Worm (Caenorhabditis elegans) whole organism, dauer: ENCODE measurements around the gene Y38F1A.2.

Experiments used
- unc-62 ChIP-seq: sonication (generic microtip); optimal IDR thresholded peaks from 2 replicates; lab custom pipeline; 2017; ENCODE audit warnings: missing biosample characterization, missing genetic modification reagents, missing genetic modification characterization

The Y38F1A.2 gene

DNA sequence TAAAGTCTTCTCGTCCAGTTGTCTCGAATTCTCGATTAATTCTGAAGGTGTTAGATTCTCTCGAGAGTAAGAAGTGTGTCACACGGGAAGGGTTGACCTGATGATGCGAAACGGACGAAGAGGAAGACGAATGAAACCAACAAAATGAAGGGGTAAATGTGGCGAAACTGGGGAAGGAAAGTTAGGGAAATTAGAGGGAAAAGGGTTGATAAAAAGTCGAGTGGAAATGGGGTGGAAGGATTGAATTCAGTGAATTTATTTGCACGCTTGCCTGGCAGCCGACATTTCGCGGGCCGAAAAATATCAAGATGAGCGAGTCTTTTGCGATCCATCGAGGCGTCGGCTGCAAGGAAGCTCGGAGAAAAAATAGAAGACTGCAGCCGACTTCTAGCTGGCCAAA lies 6.6 kb upstream of the Y38F1A.2 start, which contains the start of gene F58G1.7:
TSS of gene F58G1.7 (minus strand) at position 101 of the 400 bp plus-strand sequence.
- TF ChIP-seq unc-62 (GFP tag; lab: Kevin White, UChicago) = no peak

- no peak for TF ChIP-seq unc-62 (GFP tag; lab: Kevin White, UChicago)
Observed at ce11 chrII:12953297-12953696, 1.5 kb upstream of the Y38F1A.2 start.

DNA sequence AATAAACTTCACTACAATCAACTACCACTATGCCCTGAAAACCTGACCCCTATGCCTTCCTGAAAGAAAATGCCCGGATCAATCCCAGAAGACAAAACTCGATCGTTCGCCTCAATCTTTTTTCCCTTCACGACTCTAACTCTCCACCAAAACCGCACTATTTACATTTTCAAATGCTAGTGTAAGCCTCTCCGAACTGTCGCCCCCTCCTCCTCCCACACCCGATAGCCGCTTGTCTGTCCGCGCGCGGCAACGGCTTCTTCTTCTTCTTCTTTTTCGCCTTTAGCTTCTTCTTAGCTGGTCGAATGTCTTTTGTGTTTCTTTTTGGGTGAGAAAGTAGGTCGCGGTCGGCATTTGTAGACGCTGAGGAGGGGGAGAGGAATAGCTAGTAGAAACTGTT lies 5.4 kb downstream of the Y38F1A.2 start:
- no peak for TF ChIP-seq unc-62 (GFP tag; lab: Kevin White, UChicago)

ce11 chrII:12961293-12961692 lies 6.5 kb downstream of the Y38F1A.2 start:
- no peak for TF ChIP-seq unc-62 (GFP tag; lab: Kevin White, UChicago)

DNA sequence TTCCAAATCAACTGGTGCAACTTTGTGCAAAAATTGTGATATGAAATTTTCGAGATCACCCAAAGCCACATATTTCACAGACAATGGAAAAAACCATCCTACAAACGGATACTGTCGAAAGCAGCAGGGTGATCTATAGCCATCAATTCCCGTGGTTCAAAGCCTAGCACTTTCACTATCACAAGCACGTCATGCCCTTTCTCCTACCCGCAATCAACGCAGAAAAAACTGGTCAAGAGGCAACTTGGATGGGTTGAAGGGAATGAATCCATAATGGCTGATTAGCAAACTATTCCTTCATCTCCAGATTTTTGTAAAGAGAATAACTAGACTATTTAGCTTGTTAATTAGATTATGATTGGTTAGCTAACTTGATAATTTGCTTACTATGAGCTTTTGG lies 7.0 kb downstream of the Y38F1A.2 start:
- TF ChIP-seq unc-62 (GFP tag; lab: Kevin White, UChicago) = no peak

ce11 chrII:12965138-12965537 lies 10.4 kb downstream of the Y38F1A.2 start:
- no peak for TF ChIP-seq unc-62 (GFP tag; lab: Kevin White, UChicago)

DNA sequence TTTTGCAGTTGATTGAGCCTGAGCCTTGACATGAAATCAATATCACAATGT lies 10.6 kb downstream of the Y38F1A.2 start, which contains the start of gene ptr-18:
TSS of gene ptr-18 (plus strand) at position 9 of the 51 bp plus-strand sequence.
- no peak for TF ChIP-seq unc-62 (GFP tag; lab: Kevin White, UChicago)

DNA sequence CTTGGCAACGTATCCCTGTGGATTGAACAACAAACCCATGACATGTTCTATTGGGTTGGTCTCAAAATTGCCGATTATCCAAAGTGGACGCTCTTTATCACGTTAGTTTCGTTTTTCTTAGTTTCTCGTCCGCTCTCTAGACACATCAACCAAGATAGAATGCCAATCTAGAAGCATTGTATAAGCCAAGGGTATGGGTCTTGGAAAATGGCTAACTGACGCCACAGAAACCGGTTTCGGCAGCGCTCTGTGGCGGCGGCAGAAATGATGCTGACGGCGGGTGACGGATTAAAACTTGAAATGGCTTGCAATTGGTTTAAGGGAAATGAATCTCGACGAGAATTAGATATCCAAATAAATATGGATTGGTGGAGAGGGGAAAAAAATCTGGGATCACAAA lies 10.8 kb downstream of the Y38F1A.2 start:
- no peak for TF ChIP-seq unc-62 (GFP tag; lab: Kevin White, UChicago)

- TF ChIP-seq unc-62 (GFP tag; lab: Kevin White, UChicago) = no peak
Observed at ce11 chrII:12966274-12966673, 11.5 kb downstream of the Y38F1A.2 start.

ce11 chrII:12968448-12968969 lies 13.8 kb downstream of the Y38F1A.2 start:
- no peak for TF ChIP-seq unc-62 (GFP tag; lab: Kevin White, UChicago)

ce11 chrII:12969622-12970021 lies 14.9 kb downstream of the Y38F1A.2 start, which contains the start of gene Y38F1A.4:
Gene Y38F1A.4 (minus strand): TSS chrII:12969722.
- TF ChIP-seq unc-62 (GFP tag; lab: Kevin White, UChicago) = no peak

DNA sequence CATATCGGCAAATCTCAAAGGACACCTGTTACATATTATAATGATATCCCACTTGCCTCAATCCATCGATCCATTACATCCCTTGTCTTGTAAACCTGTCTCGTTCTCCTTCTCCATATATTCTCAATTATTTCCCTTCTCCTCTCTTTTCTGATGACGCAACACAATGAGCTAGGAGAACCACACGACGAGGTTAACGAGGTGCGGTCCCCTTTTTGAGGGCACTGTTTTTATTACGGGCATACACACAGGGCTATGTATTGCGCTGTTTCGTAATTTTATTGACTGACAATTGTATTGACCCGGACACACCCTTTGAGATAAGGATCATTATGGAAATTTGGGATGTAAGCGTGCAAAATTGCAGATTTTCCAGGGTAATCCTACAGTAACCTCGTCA lies 23.9 kb downstream of the Y38F1A.2 start:
- TF ChIP-seq unc-62 (GFP tag; lab: Kevin White, UChicago) = no peak

DNA sequence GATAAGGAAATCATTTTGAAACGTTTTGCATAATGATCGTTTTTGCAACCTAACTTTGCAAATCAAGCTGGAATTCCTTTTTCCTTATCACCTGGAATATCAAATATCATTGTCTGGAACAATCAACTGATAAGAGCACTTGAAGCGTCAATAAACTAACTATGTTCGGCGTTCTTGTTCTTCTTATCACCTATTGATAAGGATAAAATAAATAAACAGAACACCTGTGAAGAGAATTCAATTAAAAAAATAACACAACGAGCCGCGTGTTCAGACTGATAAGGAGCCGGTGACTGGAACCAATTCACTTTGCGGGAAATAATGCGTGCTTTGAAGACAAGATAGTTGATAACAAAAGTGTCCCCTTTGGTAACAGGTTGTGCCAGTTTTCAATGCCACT lies 25.5 kb downstream of the Y38F1A.2 start, which contains the start of gene cyd-1:
TSS of gene cyd-1 (plus strand) at position 380 of the 400 bp plus-strand sequence.
- TF ChIP-seq unc-62 (GFP tag; lab: Kevin White, UChicago) = no peak

DNA sequence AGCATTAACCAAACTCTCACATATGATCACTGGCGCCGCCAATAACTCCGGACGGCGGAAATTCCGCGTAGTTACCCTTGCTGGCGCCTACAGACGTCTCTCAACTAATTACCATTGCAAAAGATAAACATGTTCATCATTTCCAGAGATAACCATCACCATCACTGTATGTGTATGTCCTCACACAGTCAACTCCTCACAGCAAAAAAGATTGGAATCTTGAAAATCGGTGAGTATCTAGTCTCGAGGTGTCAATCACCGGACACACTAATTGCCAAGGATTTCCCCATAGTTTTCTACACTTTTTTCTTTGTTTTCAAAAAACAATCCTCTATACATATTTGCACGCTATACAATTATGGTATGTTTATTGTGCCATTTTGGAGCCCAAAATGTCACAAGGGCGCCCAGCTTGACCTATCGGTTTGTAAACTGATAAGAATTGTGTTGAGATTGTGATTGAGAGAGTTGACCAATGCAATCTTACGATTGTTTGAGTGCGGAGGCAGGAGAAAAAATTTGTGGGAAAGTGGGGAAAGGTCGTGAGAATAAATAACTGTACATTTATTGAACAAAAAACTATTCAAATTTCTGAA lies 27.3 kb downstream of the Y38F1A.2 start:
- no peak for TF ChIP-seq unc-62 (GFP tag; lab: Kevin White, UChicago)

- no peak for TF ChIP-seq unc-62 (GFP tag; lab: Kevin White, UChicago)
Observed at ce11 chrII:12982830-12983229, 28.1 kb downstream of the Y38F1A.2 start.

ce11 chrII:12984709-12985108 lies 30.0 kb downstream of the Y38F1A.2 start:
- no peak for TF ChIP-seq unc-62 (GFP tag; lab: Kevin White, UChicago)

- no peak for TF ChIP-seq unc-62 (GFP tag; lab: Kevin White, UChicago)
Observed at ce11 chrII:12985813-12986212, 31.1 kb downstream of the Y38F1A.2 start.

- TF ChIP-seq unc-62 (GFP tag; lab: Kevin White, UChicago) = no peak
Observed at ce11 chrII:12987799-12988198, 33.0 kb downstream of the Y38F1A.2 start.
